Worm (Caenorhabditis elegans) whole organism, L4 larva: ENCODE data around the gene F52C9.5.

Experiments used
- D1046.2 ChIP-seq: fragments of 200-800 bp; sonication (Bioruptor generic); IDR thresholded peaks from 2 replicates; pipeline ENCODE4 v1.3.6; 2022; ENCODE audit warnings: missing genetic modification characterization, missing compliant biosample characterization
- F44E2.7 ChIP-seq: fragments of 200-800 bp; sonication (Bioruptor generic); IDR thresholded peaks from 2 replicates; pipeline ENCODE4 v2.1.2; 2022; ENCODE audit warnings: missing genetic modification characterization, missing compliant biosample characterization
- T20F7.1 ChIP-seq: fragments of 200-800 bp; sonication (Bioruptor generic); optimal IDR thresholded peaks from 2 replicates; lab custom pipeline; 2018; ENCODE audit warnings: mild to moderate bottlenecking, missing genetic modification characterization, missing compliant biosample characterization
- T26A8.4 ChIP-seq: fragments of 200-800 bp; sonication (Bioruptor generic); IDR thresholded peaks from 2 replicates; pipeline ENCODE4 v1.3.6; 2022; ENCODE audit warnings: missing genetic modification characterization, missing compliant biosample characterization
- aly-2 ChIP-seq: sonication (generic microtip); optimal IDR thresholded peaks from 2 replicates; lab custom pipeline; 2018; ENCODE audit warnings: missing biosample characterization, missing genetic modification characterization
- ama-1 ChIP-seq: fragments of 150-350 bp; optimal IDR thresholded peaks from 2 replicates; lab custom pipeline; 2014; ENCODE audit warnings: inconsistent platforms, mixed read lengths
- ceh-32 ChIP-seq: sonication (generic microtip); optimal IDR thresholded peaks from 2 replicates; lab custom pipeline; 2016; ENCODE audit warnings: mild to moderate bottlenecking, missing genetic modification characterization, missing compliant biosample characterization; ENCODE audit not compliant: poor library complexity
- ces-1 ChIP-seq: fragments of 150-350 bp; sonication (generic microtip); optimal IDR thresholded peaks from 4 replicates; lab custom pipeline; 2014; ENCODE audit warnings: missing biosample characterization, missing genetic modification reagents, missing genetic modification characterization
- daf-16 ChIP-seq, 3 experiments: sonication (generic microtip); optimal IDR thresholded peaks; 2 replicates each; lab custom pipeline; 2016 to 2017; ENCODE audit warnings: missing genetic modification characterization in 3 of 3, missing genetic modification reagents in 3 of 3, mild to moderate bottlenecking in 2 of 3, missing compliant biosample characterization in 2 of 3, missing biosample characterization in 1 of 3, moderate library complexity in 1 of 3
- daf-19 ChIP-seq: fragments of 200-800 bp; sonication (Bioruptor generic); conservative IDR thresholded peaks from 2 replicates; pipeline ENCODE4 v1.3.6; 2022; ENCODE audit warnings: missing genetic modification characterization, missing compliant biosample characterization
- duxl-1 ChIP-seq: sonication (generic microtip); optimal IDR thresholded peaks from 2 replicates; lab custom pipeline; 2016; ENCODE audit warnings: mild to moderate bottlenecking, missing genetic modification characterization, moderate library complexity, missing compliant biosample characterization; ENCODE audit not compliant: poor library complexity
- dve-1 ChIP-seq: sonication (generic microtip); optimal IDR thresholded peaks from 2 replicates; lab custom pipeline; 2017; ENCODE audit warnings: antibody characterized with exemption, mild to moderate bottlenecking, missing genetic modification characterization, missing compliant biosample characterization; ENCODE audit not compliant: insufficient read depth
- egl-43 ChIP-seq: fragments of 200-800 bp; sonication (Bioruptor generic); IDR thresholded peaks from 2 replicates; pipeline ENCODE4 v1.3.6; 2022; ENCODE audit warnings: missing genetic modification reagents, missing genetic modification characterization, missing compliant biosample characterization
- fkh-10 ChIP-seq: fragments of 150-350 bp; optimal IDR thresholded peaks from 2 replicates; lab custom pipeline; 2014; ENCODE audit warnings: missing biosample characterization, missing genetic modification reagents, missing genetic modification characterization
- fos-1 ChIP-seq: fragments of 150-350 bp; optimal IDR thresholded peaks from 2 replicates; lab custom pipeline; 2014; ENCODE audit warnings: missing biosample characterization, missing genetic modification characterization
- hlh-11 ChIP-seq: fragments of 200-800 bp; sonication (Bioruptor generic); optimal IDR thresholded peaks from 2 replicates; lab custom pipeline; 2018; ENCODE audit warnings: mild to moderate bottlenecking, missing genetic modification characterization, missing compliant biosample characterization
- hmg-1.1 ChIP-seq: fragments of 200-800 bp; sonication (Bioruptor generic); IDR thresholded peaks from 2 replicates; pipeline ENCODE4 v1.3.6; 2022; ENCODE audit warnings: missing genetic modification reagents, missing genetic modification characterization, missing compliant biosample characterization
- lin-13 ChIP-seq: fragments of 150-350 bp; optimal IDR thresholded peaks from 2 replicates; lab custom pipeline; 2014; ENCODE audit warnings: missing biosample characterization, missing genetic modification reagents, missing genetic modification characterization
- lin-38 ChIP-seq: fragments of 200-800 bp; sonication (Bioruptor generic); IDR thresholded peaks from 2 replicates; pipeline ENCODE4 v1.3.6; 2022; ENCODE audit warnings: missing genetic modification reagents, missing genetic modification characterization, missing compliant biosample characterization
- madf-9 ChIP-seq: fragments of 200-800 bp; sonication (Bioruptor generic); conservative IDR thresholded peaks from 2 replicates; pipeline ENCODE4 v1.3.6; 2022; ENCODE audit warnings: missing genetic modification reagents, missing genetic modification characterization, missing compliant biosample characterization
- mdl-1 ChIP-seq, 2 experiments: fragments of 150-350 bp in 1 of 2; sonication (generic microtip) in 1 of 2; optimal IDR thresholded peaks; 2 replicates each; lab custom pipeline; 2014 to 2017; ENCODE audit warnings: missing biosample characterization in 2 of 2, missing genetic modification characterization in 2 of 2
- mep-1 ChIP-seq: fragments of 150-350 bp; sonication (generic microtip); optimal IDR thresholded peaks from 3 replicates; lab custom pipeline; 2014; ENCODE audit warnings: missing biosample characterization, missing genetic modification characterization
- nhr-28 ChIP-seq: fragments of 150-350 bp; optimal IDR thresholded peaks from 2 replicates; lab custom pipeline; 2014; ENCODE audit warnings: missing biosample characterization, missing genetic modification characterization
- nhr-6 ChIP-seq: fragments of 150-350 bp; optimal IDR thresholded peaks from 2 replicates; lab custom pipeline; 2014; ENCODE audit warnings: missing biosample characterization, missing genetic modification characterization
- nhr-77 ChIP-seq: fragments of 150-350 bp; optimal IDR thresholded peaks from 2 replicates; lab custom pipeline; 2014; ENCODE audit warnings: missing biosample characterization, missing genetic modification characterization
- pha-4 ChIP-seq, 2 experiments: fragments of 150-350 bp in 1 of 2; fragments of 200-800 bp in 1 of 2; sonication (Bioruptor generic) in 1 of 2; IDR thresholded peaks in 1 of 2; optimal IDR thresholded peaks in 1 of 2; 2 replicates each; pipeline versions ENCODE4 v1.3.6 to Lab custom; 2014 to 2022; ENCODE audit warnings: missing genetic modification characterization in 2 of 2, missing genetic modification reagents in 2 of 2, missing biosample characterization in 1 of 2, missing compliant biosample characterization in 1 of 2
- php-3 ChIP-seq: fragments of 200-800 bp; sonication (Bioruptor generic); IDR thresholded peaks from 2 replicates; pipeline ENCODE4 v1.3.6; 2022; ENCODE audit warnings: missing genetic modification reagents, missing genetic modification characterization, missing compliant biosample characterization
- pqm-1 ChIP-seq: sonication (generic microtip); optimal IDR thresholded peaks from 2 replicates; lab custom pipeline; 2017; ENCODE audit warnings: missing biosample characterization, missing genetic modification characterization
- sdz-12 ChIP-seq: fragments of 200-800 bp; sonication (Bioruptor generic); optimal IDR thresholded peaks from 2 replicates; lab custom pipeline; 2018; ENCODE audit warnings: mild to moderate bottlenecking, missing genetic modification characterization, missing compliant biosample characterization
- set-16 ChIP-seq: fragments of 200-800 bp; sonication (Bioruptor generic); IDR thresholded peaks from 2 replicates; pipeline ENCODE4 v1.3.6; 2022; ENCODE audit warnings: missing genetic modification reagents, missing genetic modification characterization, missing compliant biosample characterization
- skn-1 ChIP-seq: fragments of 150-350 bp; optimal IDR thresholded peaks from 2 replicates; lab custom pipeline; 2014; ENCODE audit warnings: missing biosample characterization, missing genetic modification characterization
- spr-1 ChIP-seq: sonication (generic microtip); optimal IDR thresholded peaks from 2 replicates; lab custom pipeline; 2016; ENCODE audit warnings: mild to moderate bottlenecking, missing genetic modification characterization, missing compliant biosample characterization
- tag-97 ChIP-seq: fragments of 200-800 bp; sonication (Bioruptor generic); IDR thresholded peaks from 2 replicates; pipeline ENCODE4 v1.3.6; 2022; ENCODE audit warnings: missing genetic modification characterization, missing compliant biosample characterization
- tra-1 ChIP-seq: fragments of 200-800 bp; sonication (Bioruptor generic); IDR thresholded peaks from 2 replicates; pipeline ENCODE4 v1.3.6; 2022; ENCODE audit warnings: missing genetic modification reagents, missing genetic modification characterization, missing compliant biosample characterization
- unc-39 ChIP-seq: sonication (generic microtip); optimal IDR thresholded peaks from 2 replicates; lab custom pipeline; 2017; ENCODE audit warnings: missing biosample characterization, missing genetic modification characterization
- unc-62 ChIP-seq, 3 experiments: fragments of 150-350 bp in 1 of 3; sonication (generic microtip); optimal IDR thresholded peaks in 2 of 3; peaks in 1 of 3; 1 replicate in 1 of 3; 2 replicates in 2 of 3; lab custom pipeline; 2014 to 2017; ENCODE audit warnings: missing biosample characterization in 3 of 3, missing genetic modification characterization in 3 of 3, missing genetic modification reagents in 3 of 3, missing genotype in 1 of 3

F52C9.5 gene

ce11 chrIII:5267217-5267906 is 34.7 kb upstream of the F52C9.5 start, which contains the start of gene ZC395.5:
ZC395.5 (plus strand) TSS chrIII:5267848.
- peak in 1 of 2 experiments; percentile 27 for TF ChIP-seq mdl-1 (tag; optimal IDR thresholded peaks at IDR 0.05; lab: Kevin White, UChicago)
- TF ChIP-seq php-3: 0 out of 2 replicates have a peak, but pooled peaks have one; percentile 44
- TF ChIP-seq nhr-6 (tag; lab: Kevin White, UChicago): no peak
- no peak for TF ChIP-seq fos-1
- no peak for TF ChIP-seq ama-1
- TF ChIP-seq set-16 (GFP tag; lab: Robert Waterston, UW): no peak
- TF ChIP-seq nhr-28: peak; percentile 12
- no peak for TF ChIP-seq unc-39 (tag; lab: Kevin White, UChicago)
- no peak for TF ChIP-seq T26A8.4 (GFP tag; lab: Robert Waterston, UW)
- no peak for TF ChIP-seq daf-16 (GFP tag; optimal IDR thresholded peaks at IDR 0.05; lab: Kevin White, UChicago)
- TF ChIP-seq daf-16 (tag; optimal IDR thresholded peaks at IDR 0.05; lab: Kevin White, UChicago): peak; percentile 96
- TF ChIP-seq pqm-1: peak; percentile 54
- TF ChIP-seq T20F7.1 (GFP tag; lab: Kevin White, UChicago): peak; percentile 10
- no peak for TF ChIP-seq ceh-32
- TF ChIP-seq dve-1 (tag; lab: Kevin White, UChicago): peak; percentile 81
- peak; percentile 23 for TF ChIP-seq hlh-11 (tag; lab: Kevin White, UChicago)
- peak in 1 of 2 experiments; percentile 86 for TF ChIP-seq unc-62 (GFP tag; optimal IDR thresholded peaks at IDR 0.05 in 1 of 2; lab: Kevin White, UChicago)
- no peak for TF ChIP-seq unc-62 (tag; optimal IDR thresholded peaks at IDR 0.05; lab: Kevin White, UChicago)

- TF ChIP-seq madf-9 (GFP tag; lab: Robert Waterston, UW): no peak
- no peak for TF ChIP-seq tag-97 (GFP tag; lab: Robert Waterston, UW)
- no peak for TF ChIP-seq hmg-1.1
- TF ChIP-seq tra-1: no peak
- TF ChIP-seq ces-1 (GFP tag; lab: Kevin White, UChicago): no peak
- no peak for TF ChIP-seq F44E2.7 (GFP tag; lab: Robert Waterston, UW)
- TF ChIP-seq unc-62 (GFP tag; optimal IDR thresholded peaks at IDR 0.05 in 1 of 2; lab: Kevin White, UChicago): no peak
- no peak for TF ChIP-seq unc-62 (tag; optimal IDR thresholded peaks at IDR 0.05; lab: Kevin White, UChicago)
- TF ChIP-seq nhr-6 (tag; lab: Kevin White, UChicago): no peak
- no peak for TF ChIP-seq pha-4 (GFP tag; IDR thresholded peaks at IDR 0.05; lab: Robert Waterston, UW)
- TF ChIP-seq pha-4 (tag; optimal IDR thresholded peaks at IDR 0.05; lab: Kevin White, UChicago): no peak
- no peak for TF ChIP-seq skn-1
- peak; percentile 83 for TF ChIP-seq nhr-77 (tag; lab: Kevin White, UChicago)
- no peak for TF ChIP-seq spr-1 (tag; lab: Kevin White, UChicago)
- no peak for TF ChIP-seq D1046.2
- TF ChIP-seq nhr-28: no peak
- TF ChIP-seq dve-1 (tag; lab: Kevin White, UChicago): peak; percentile 62
- no peak for TF ChIP-seq duxl-1
- TF ChIP-seq daf-16 (GFP tag; optimal IDR thresholded peaks at IDR 0.05; lab: Kevin White, UChicago): no peak
- peak; percentile 64 for TF ChIP-seq daf-16 (tag; optimal IDR thresholded peaks at IDR 0.05; lab: Kevin White, UChicago)
- TF ChIP-seq fkh-10 (GFP tag; lab: Kevin White, UChicago): no peak
- no peak for TF ChIP-seq sdz-12
- no peak for TF ChIP-seq egl-43 (GFP tag; lab: Robert Waterston, UW)
- TF ChIP-seq mep-1 (tag; lab: Kevin White, UChicago): peak; percentile 38
- TF ChIP-seq daf-19 (GFP tag; lab: Robert Waterston, UW): no peak
- no peak for TF ChIP-seq lin-38 (GFP tag; lab: Robert Waterston, UW)
- TF ChIP-seq fos-1: no peak
- no peak for TF ChIP-seq lin-13 (GFP tag; lab: Kevin White, UChicago)
- TF ChIP-seq aly-2 (tag; lab: Kevin White, UChicago): no peak
- TF ChIP-seq, all 104 proteins: peak for 4
These were observed 33.5 kb upstream of the F52C9.5 start for ce11 chrIII:5268486-5268885.
